Worm (Caenorhabditis elegans) whole organism, L1 larva: ENCODE measurements around the gene mthf-1.

Experiments used
- C04F5.9 ChIP-seq: sonication (generic microtip); optimal IDR thresholded peaks from 2 replicates; lab custom pipeline; 2016; ENCODE audit warnings: missing genetic modification characterization, missing compliant biosample characterization
- C16A3.4 ChIP-seq: fragments of 150-350 bp; optimal IDR thresholded peaks from 2 replicates; lab custom pipeline; 2014; ENCODE audit warnings: missing biosample characterization, missing genetic modification characterization
- C34B4.2 ChIP-seq: sonication (generic microtip); optimal IDR thresholded peaks from 2 replicates; lab custom pipeline; 2017; ENCODE audit warnings: mild to moderate bottlenecking, missing genetic modification characterization, missing compliant biosample characterization
- blmp-1 ChIP-seq: fragments of 150-350 bp; optimal IDR thresholded peaks from 2 replicates; lab custom pipeline; 2014; ENCODE audit warnings: missing biosample characterization, missing genetic modification characterization
- ceh-82 ChIP-seq, 3 experiments: fragments of 150-350 bp in 1 of 3; sonication (generic microtip) in 2 of 3; optimal IDR thresholded peaks; 2 replicates each; lab custom pipeline; 2014 to 2017; ENCODE audit warnings: missing biosample characterization in 3 of 3, missing genetic modification characterization in 3 of 3
- ceh-90 ChIP-seq: sonication (generic microtip); optimal IDR thresholded peaks from 2 replicates; lab custom pipeline; 2016; ENCODE audit warnings: missing genetic modification characterization, missing compliant biosample characterization
- dpl-1 ChIP-seq, 3 experiments: fragments of 150-350 bp in 2 of 3; sonication (generic microtip) in 1 of 3; optimal IDR thresholded peaks; 2 replicates each; lab custom pipeline; 2014 to 2017; ENCODE audit warnings: missing biosample characterization in 3 of 3, missing genetic modification characterization in 3 of 3, missing genetic modification reagents in 3 of 3
- efl-1 ChIP-seq, 4 experiments: fragments of 150-350 bp; optimal IDR thresholded peaks in 3 of 4; peaks in 1 of 4; 1 replicate in 1 of 4; 2 replicates in 3 of 4; lab custom pipeline; 2014; ENCODE audit warnings: missing biosample characterization in 2 of 4, missing genetic modification characterization in 2 of 4, missing genetic modification reagents in 2 of 4
- efl-3 ChIP-seq: fragments of 200-800 bp; sonication (Bioruptor generic); optimal IDR thresholded peaks from 2 replicates; lab custom pipeline; 2018; ENCODE audit warnings: mild to moderate bottlenecking, missing genetic modification characterization, missing compliant biosample characterization
- elt-2 ChIP-seq: sonication (generic microtip); optimal IDR thresholded peaks from 2 replicates; lab custom pipeline; 2016; ENCODE audit warnings: missing genetic modification characterization, mild to moderate bottlenecking, inconsistent platforms, missing compliant biosample characterization, missing genetic modification reagents
- elt-3 ChIP-seq, 6 experiments: fragments of 150-350 bp in 1 of 6; sonication (generic microtip); optimal IDR thresholded peaks; 2 replicates each; lab custom pipeline; 2017 to 2018; ENCODE audit warnings: missing biosample characterization in 6 of 6, missing genetic modification characterization in 6 of 6, inconsistent platforms in 1 of 6
- ets-5 ChIP-seq: fragments of 200-800 bp; sonication (Bioruptor generic); IDR thresholded peaks from 2 replicates; pipeline ENCODE4 v1.3.6; 2022; ENCODE audit warnings: missing genetic modification characterization, missing compliant biosample characterization
- grh-1 ChIP-seq: fragments of 200-800 bp; sonication (Bioruptor generic); IDR thresholded peaks from 2 replicates; pipeline ENCODE4 v1.3.6; 2022; ENCODE audit warnings: missing genetic modification reagents, missing genetic modification characterization, missing compliant biosample characterization
- hlh-17 ChIP-seq: fragments of 200-800 bp; sonication (Bioruptor generic); optimal IDR thresholded peaks from 2 replicates; lab custom pipeline; 2018; ENCODE audit warnings: missing genetic modification characterization, mild to moderate bottlenecking, missing compliant biosample characterization, moderate library complexity, borderline replicate concordance
- hpl-2 ChIP-seq: fragments of 150-350 bp; optimal IDR thresholded peaks from 2 replicates; lab custom pipeline; 2014; ENCODE audit warnings: missing biosample characterization, missing genetic modification reagents, missing genetic modification characterization
- isw-1 ChIP-seq: fragments of 200-800 bp; sonication (Bioruptor generic); IDR thresholded peaks from 2 replicates; pipeline ENCODE4 v1.3.6; 2022; ENCODE audit warnings: missing genetic modification characterization, missing compliant biosample characterization
- lin-13 ChIP-seq: fragments of 150-350 bp; optimal IDR thresholded peaks from 2 replicates; lab custom pipeline; 2014; ENCODE audit warnings: missing biosample characterization, missing genetic modification reagents, missing genetic modification characterization
- lin-14 ChIP-seq: fragments of 200-800 bp; sonication (Bioruptor generic); optimal IDR thresholded peaks from 2 replicates; lab custom pipeline; 2018; ENCODE audit warnings: mild to moderate bottlenecking, missing genetic modification characterization, moderate library complexity, missing compliant biosample characterization
- lin-35 ChIP-seq, 2 experiments: fragments of 150-350 bp; optimal IDR thresholded peaks; 2 replicates each; lab custom pipeline; 2014; ENCODE audit warnings: missing biosample characterization in 2 of 2, missing genetic modification characterization in 2 of 2, missing genetic modification reagents in 2 of 2
- lsy-2 ChIP-seq, 2 experiments: fragments of 150-350 bp; optimal IDR thresholded peaks; 2 replicates each; lab custom pipeline; 2014; ENCODE audit warnings: missing biosample characterization in 2 of 2, missing genetic modification characterization in 2 of 2
- mep-1 ChIP-seq: fragments of 150-350 bp; optimal IDR thresholded peaks from 2 replicates; lab custom pipeline; 2014; ENCODE audit warnings: missing biosample characterization, missing genetic modification characterization
- nhr-11 ChIP-seq: fragments of 150-350 bp; optimal IDR thresholded peaks from 2 replicates; lab custom pipeline; 2014; ENCODE audit warnings: missing biosample characterization, missing genetic modification characterization
- nhr-20 ChIP-seq: sonication (generic microtip); optimal IDR thresholded peaks from 2 replicates; lab custom pipeline; 2016; ENCODE audit warnings: mild to moderate bottlenecking, missing genetic modification characterization, missing compliant biosample characterization
- nhr-28 ChIP-seq: fragments of 150-350 bp; optimal IDR thresholded peaks from 2 replicates; lab custom pipeline; 2014; ENCODE audit warnings: missing biosample characterization, missing genetic modification characterization
- nhr-47 ChIP-seq: sonication (generic microtip); optimal IDR thresholded peaks from 2 replicates; lab custom pipeline; 2016; ENCODE audit warnings: mild to moderate bottlenecking, missing genetic modification characterization, moderate library complexity, missing compliant biosample characterization
- nhr-76 ChIP-seq: sonication (generic microtip); optimal IDR thresholded peaks from 2 replicates; lab custom pipeline; 2017; ENCODE audit warnings: missing biosample characterization, missing genetic modification characterization
- nhr-85 ChIP-seq: sonication (generic microtip); peaks from one replicate; lab custom pipeline; 2016; ENCODE audit warnings: missing genetic modification characterization, inconsistent platforms, missing compliant biosample characterization
- pag-3 ChIP-seq: sonication (generic microtip); optimal IDR thresholded peaks from 2 replicates; lab custom pipeline; 2017; ENCODE audit warnings: missing genetic modification characterization, mild to moderate bottlenecking, missing compliant biosample characterization, antibody characterized with exemption, borderline replicate concordance; ENCODE audit not compliant: insufficient read depth
- rnt-1 ChIP-seq: sonication (generic microtip); optimal IDR thresholded peaks from 2 replicates; lab custom pipeline; 2016; ENCODE audit warnings: mild to moderate bottlenecking, missing genetic modification characterization, moderate library complexity, missing compliant biosample characterization
- snu-23 ChIP-seq: sonication (generic microtip); optimal IDR thresholded peaks from 2 replicates; lab custom pipeline; 2016; ENCODE audit warnings: missing genetic modification characterization, missing compliant biosample characterization
- sox-4 ChIP-seq: sonication (generic microtip); optimal IDR thresholded peaks from 2 replicates; lab custom pipeline; 2016; ENCODE audit warnings: missing genetic modification characterization, missing compliant biosample characterization
- tbx-2 ChIP-seq: sonication (generic microtip); optimal IDR thresholded peaks from 2 replicates; lab custom pipeline; 2016; ENCODE audit warnings: missing genetic modification characterization, missing compliant biosample characterization
- tlp-1 ChIP-seq: fragments of 150-350 bp; optimal IDR thresholded peaks from 2 replicates; lab custom pipeline; 2014; ENCODE audit warnings: missing biosample characterization, missing genetic modification characterization
- unc-62 ChIP-seq: fragments of 150-350 bp; optimal IDR thresholded peaks from 2 replicates; lab custom pipeline; 2014; ENCODE audit warnings: missing biosample characterization, missing genetic modification reagents, missing genetic modification characterization
- unc-98 ChIP-seq: fragments of 200-800 bp; sonication (Bioruptor generic); IDR thresholded peaks from 2 replicates; pipeline ENCODE4 v1.3.6; 2022; ENCODE audit warnings: missing genetic modification characterization, missing compliant biosample characterization
- vab-15 ChIP-seq: sonication (generic microtip); optimal IDR thresholded peaks from 2 replicates; lab custom pipeline; 2017; ENCODE audit warnings: missing genotype, mild to moderate bottlenecking, missing genetic modification characterization, missing compliant biosample characterization
- ztf-11 ChIP-seq, 2 experiments: sonication (generic microtip); optimal IDR thresholded peaks; 2 replicates each; lab custom pipeline; 2016 to 2017; ENCODE audit warnings: missing genetic modification characterization in 2 of 2, missing biosample characterization in 1 of 2, missing compliant biosample characterization in 1 of 2
- ztf-4 ChIP-seq: fragments of 150-350 bp; optimal IDR thresholded peaks from 2 replicates; lab custom pipeline; 2014; ENCODE audit warnings: missing biosample characterization, missing genetic modification characterization

The mthf-1 gene

ce11 chrII:7816163-7816776 is 38.6 kb upstream of the mthf-1 start, which contains the start of gene cki-2:
Gene cki-2, plus strand, starts transcription at chrII:7816499.
- TF ChIP-seq elt-2 (tag; lab: Kevin White, UChicago) (peak; percentile 5), dpl-1 (GFP tag; optimal IDR thresholded peaks at IDR 0.05; lab: Kevin White, UChicago) (peak; percentile 23 to 84 (median 62)), snu-23 (GFP tag; lab: Kevin White, UChicago) (peak; percentile 14), nhr-20 (peak; percentile 1), lin-35 (GFP tag; optimal IDR thresholded peaks at IDR 0.05; lab: Kevin White, UChicago) (peak; percentile 63 to 73), lin-14 (GFP tag; lab: Kevin White, UChicago) (peak; percentile 25), blmp-1 (tag; lab: Kevin White, UChicago) (peak; percentile 41), efl-1 (optimal IDR thresholded peaks at IDR 0.05; lab: Kevin White, UChicago) (peak; percentile 21 to 64), efl-1 (GFP tag; optimal IDR thresholded peaks at IDR 0.05 in 1 of 2; lab: Kevin White, UChicago) (peak; percentile 72 to 93), C04F5.9 (tag; lab: Kevin White, UChicago) (no peak), isw-1 (GFP tag; lab: Robert Waterston, UW) (no peak), lsy-2 (tag; optimal IDR thresholded peaks at IDR 0.05; lab: Kevin White, UChicago) (peak in 1 of 2 experiments; percentile 49), nhr-47 (tag; lab: Kevin White, UChicago) (no peak)

ce11 chrII:7815406-7815805 is 37.8 kb upstream of the mthf-1 start:
- TF ChIP-seq hlh-17 (GFP tag; lab: Kevin White, UChicago), result no peak
- peak; percentile 9 for TF ChIP-seq mep-1
- no peak for TF ChIP-seq lin-13
- TF ChIP-seq elt-3 (tag; optimal IDR thresholded peaks at IDR 0.05; lab: Kevin White, UChicago), result no peak
- TF ChIP-seq efl-1 (optimal IDR thresholded peaks at IDR 0.05; lab: Kevin White, UChicago), result no peak
- no peak for TF ChIP-seq efl-1 (GFP tag; optimal IDR thresholded peaks at IDR 0.05 in 1 of 2; lab: Kevin White, UChicago)
- no peak for TF ChIP-seq hpl-2 (GFP tag; lab: Kevin White, UChicago)
- no peak for TF ChIP-seq C16A3.4
- TF ChIP-seq ztf-4, result no peak
- TF ChIP-seq rnt-1 (tag; lab: Kevin White, UChicago), result no peak
- TF ChIP-seq elt-2 (tag; lab: Kevin White, UChicago), result no peak
- peak; percentile 18 for TF ChIP-seq lin-14 (GFP tag; lab: Kevin White, UChicago)
- TF ChIP-seq unc-98, result no peak
- no peak for TF ChIP-seq sox-4 (tag; lab: Kevin White, UChicago)
- peak; percentile 61 for TF ChIP-seq nhr-85 (tag; lab: Kevin White, UChicago)
- TF ChIP-seq ets-5 (GFP tag; lab: Robert Waterston, UW), result no peak
- no peak for TF ChIP-seq isw-1 (GFP tag; lab: Robert Waterston, UW)
- peak; percentile 54 for TF ChIP-seq vab-15 (tag; lab: Kevin White, UChicago)
- TF ChIP-seq ztf-11 (tag; optimal IDR thresholded peaks at IDR 0.05; lab: Kevin White, UChicago), result peak in 1 of 2 experiments; percentile 85
- TF ChIP-seq ceh-82 (tag; optimal IDR thresholded peaks at IDR 0.05; lab: Kevin White, UChicago), result no peak
- no peak for TF ChIP-seq nhr-11 (tag; lab: Kevin White, UChicago)
- TF ChIP-seq efl-3 (GFP tag; lab: Kevin White, UChicago), result no peak
- TF ChIP-seq tbx-2 (tag; lab: Kevin White, UChicago), result peak; percentile 79
- TF ChIP-seq grh-1 (GFP tag; lab: Robert Waterston, UW), result no peak
- TF ChIP-seq ceh-90, result no peak
- no peak for TF ChIP-seq nhr-28 (tag; lab: Kevin White, UChicago)
- TF ChIP-seq nhr-76 (tag; lab: Kevin White, UChicago), result no peak
- no peak for TF ChIP-seq C34B4.2 (tag; lab: Kevin White, UChicago)
- TF ChIP-seq unc-62 (GFP tag; lab: Kevin White, UChicago), result no peak

ce11 chrII:7814915-7815314 is 37.3 kb upstream of the mthf-1 start:
- no peak for TF ChIP-seq tlp-1
- TF ChIP-seq pag-3, result no peak
- TF ChIP-seq, all 84 proteins: peak for 0
